Worm (Caenorhabditis elegans) whole organism, young adult: ENCODE results near the gene F16G10.10.

Experiments
- B0019.2 ChIP-seq: fragments of 200-800 bp; sonication (Bioruptor generic); conservative IDR thresholded peaks from 2 replicates; pipeline ENCODE4 v1.3.6; 2022; ENCODE audit warnings: missing genetic modification reagents, missing genetic modification characterization, missing compliant biosample characterization
- D2030.7 ChIP-seq: fragments of 200-800 bp; sonication (Bioruptor generic); IDR thresholded peaks from 2 replicates; pipeline ENCODE4 v1.3.6; 2022; ENCODE audit warnings: missing genetic modification reagents, missing genetic modification characterization, missing compliant biosample characterization
- F39B2.1 ChIP-seq: fragments of 200-800 bp; sonication (Bioruptor generic); IDR thresholded peaks from 2 replicates; pipeline ENCODE4 v1.3.6; 2022; ENCODE audit warnings: missing genetic modification reagents, missing genetic modification characterization, missing compliant biosample characterization
- F57A8.1 ChIP-seq: fragments of 200-800 bp; sonication (Bioruptor generic); optimal IDR thresholded peaks from 2 replicates; lab custom pipeline; 2018; ENCODE audit warnings: mild to moderate bottlenecking, missing genetic modification characterization, moderate library complexity, missing compliant biosample characterization
- F57C9.4 ChIP-seq: sonication (generic microtip); optimal IDR thresholded peaks from 2 replicates; lab custom pipeline; 2017; ENCODE audit warnings: mild to moderate bottlenecking, missing genetic modification characterization, missing compliant biosample characterization
- K11D2.4 ChIP-seq: fragments of 200-800 bp; sonication (Bioruptor generic); IDR thresholded peaks from 2 replicates; pipeline ENCODE4 v1.3.6; 2022; ENCODE audit warnings: missing genetic modification reagents, missing genetic modification characterization, missing compliant biosample characterization
- T07F8.4 ChIP-seq: sonication (generic microtip); optimal IDR thresholded peaks from 2 replicates; lab custom pipeline; 2016; ENCODE audit warnings: mild to moderate bottlenecking, missing genetic modification characterization, moderate library complexity, missing compliant biosample characterization
- Y67H2A.10 ChIP-seq: fragments of 200-800 bp; sonication (Bioruptor generic); conservative IDR thresholded peaks from 2 replicates; pipeline ENCODE4 v1.3.6; 2022; ENCODE audit warnings: missing genetic modification reagents, missing genetic modification characterization, missing compliant biosample characterization
- Y95B8A.8 ChIP-seq: fragments of 200-800 bp; sonication (Bioruptor generic); IDR thresholded peaks from 2 replicates; pipeline ENCODE4 v1.3.6; 2022; ENCODE audit warnings: missing genetic modification reagents, missing genetic modification characterization, missing compliant biosample characterization
- ama-1 ChIP-seq, 3 experiments: fragments of 150-350 bp in 1 of 3; sonication (generic microtip) in 2 of 3; optimal IDR thresholded peaks; 2 replicates each; lab custom pipeline; 2014 to 2018; ENCODE audit warnings: missing biosample characterization in 2 of 3, missing genetic modification characterization in 2 of 3, missing genetic modification reagents in 2 of 3
- attf-5 ChIP-seq: fragments of 200-800 bp; sonication (Bioruptor generic); optimal IDR thresholded peaks from 2 replicates; lab custom pipeline; 2018; ENCODE audit warnings: mild to moderate bottlenecking, missing genetic modification characterization, missing compliant biosample characterization
- ceh-40 ChIP-seq: fragments of 200-800 bp; sonication (Bioruptor generic); IDR thresholded peaks from 2 replicates; pipeline ENCODE4 v1.3.6; 2022; ENCODE audit warnings: missing genetic modification characterization, missing compliant biosample characterization
- ceh-58 ChIP-seq: fragments of 200-800 bp; sonication (Bioruptor generic); IDR thresholded peaks from 2 replicates; pipeline ENCODE4 v1.3.6; 2022; ENCODE audit warnings: missing genetic modification characterization, missing compliant biosample characterization
- ceh-79 ChIP-seq: sonication (generic microtip); optimal IDR thresholded peaks from 2 replicates; lab custom pipeline; 2017; ENCODE audit warnings: mild to moderate bottlenecking, missing genetic modification characterization, missing compliant biosample characterization
- ceh-91 ChIP-seq: fragments of 200-800 bp; sonication (Bioruptor generic); IDR thresholded peaks from 2 replicates; pipeline ENCODE4 v1.3.6; 2022; ENCODE audit warnings: missing genetic modification reagents, missing genetic modification characterization, missing compliant biosample characterization
- chd-7 ChIP-seq: sonication (generic microtip); optimal IDR thresholded peaks from 2 replicates; lab custom pipeline; 2016; ENCODE audit warnings: mild to moderate bottlenecking, missing genetic modification characterization, moderate library complexity, missing compliant biosample characterization
- dpl-1 ChIP-seq: fragments of 150-350 bp; optimal IDR thresholded peaks from 2 replicates; lab custom pipeline; 2014; ENCODE audit warnings: missing biosample characterization, missing genetic modification reagents, missing genetic modification characterization
- efl-1 ChIP-seq: fragments of 150-350 bp; optimal IDR thresholded peaks from 2 replicates; lab custom pipeline; 2014; ENCODE audit warnings: missing biosample characterization, missing genetic modification reagents, missing genetic modification characterization
- egl-18 ChIP-seq: fragments of 200-800 bp; sonication (Bioruptor generic); IDR thresholded peaks from 2 replicates; pipeline ENCODE4 v1.3.6; 2022; ENCODE audit warnings: missing genetic modification reagents, missing genetic modification characterization, missing compliant biosample characterization
- ekl-4 ChIP-seq: fragments of 200-800 bp; sonication (Bioruptor generic); IDR thresholded peaks from 2 replicates; pipeline ENCODE4 v1.3.6; 2022; ENCODE audit warnings: missing genetic modification reagents, missing genetic modification characterization, missing compliant biosample characterization
- fkh-3 ChIP-seq: sonication (generic microtip); optimal IDR thresholded peaks from 2 replicates; lab custom pipeline; 2016; ENCODE audit warnings: mild to moderate bottlenecking, missing genetic modification characterization, missing compliant biosample characterization
- gei-17 ChIP-seq: fragments of 200-800 bp; sonication (Bioruptor generic); optimal IDR thresholded peaks from 2 replicates; lab custom pipeline; 2018; ENCODE audit warnings: mild to moderate bottlenecking, missing genetic modification characterization, missing compliant biosample characterization
- hlh-26 ChIP-seq: fragments of 200-800 bp; sonication (Bioruptor generic); conservative IDR thresholded peaks from 2 replicates; pipeline ENCODE4 v1.3.6; 2022; ENCODE audit warnings: missing genetic modification reagents, missing genetic modification characterization, missing compliant biosample characterization
- hmg-1.2 ChIP-seq: fragments of 200-800 bp; sonication (Bioruptor generic); IDR thresholded peaks from 2 replicates; pipeline ENCODE4 v1.3.6; 2022; ENCODE audit warnings: missing genetic modification reagents, missing genetic modification characterization, missing compliant biosample characterization
- let-526 ChIP-seq: fragments of 200-800 bp; sonication (Bioruptor generic); IDR thresholded peaks from 2 replicates; pipeline ENCODE4 v1.3.6; 2022; ENCODE audit warnings: missing genetic modification reagents, missing genetic modification characterization, missing compliant biosample characterization
- let-607 ChIP-seq, 2 experiments: fragments of 200-800 bp in 1 of 2; sonication (Bioruptor generic) in 1 of 2; sonication (generic microtip) in 1 of 2; optimal IDR thresholded peaks; 2 replicates each; lab custom pipeline; 2016 to 2018; ENCODE audit warnings: mild to moderate bottlenecking in 2 of 2, missing compliant biosample characterization in 2 of 2, missing genetic modification characterization in 2 of 2, moderate library complexity in 2 of 2, missing genotype in 1 of 2
- lin-26 ChIP-seq: fragments of 200-800 bp; sonication (Bioruptor generic); IDR thresholded peaks from 2 replicates; pipeline ENCODE4 v1.3.6; 2022; ENCODE audit warnings: missing genetic modification reagents, missing genetic modification characterization, missing compliant biosample characterization
- lin-35 ChIP-seq, 3 experiments: fragments of 150-350 bp in 2 of 3; sonication (generic microtip) in 1 of 3; optimal IDR thresholded peaks; 2 replicates each; lab custom pipeline; 2014 to 2018; ENCODE audit warnings: missing biosample characterization in 3 of 3, missing genetic modification characterization in 3 of 3, missing genetic modification reagents in 3 of 3
- lin-40 ChIP-seq: sonication (generic microtip); optimal IDR thresholded peaks from 2 replicates; lab custom pipeline; 2016; ENCODE audit warnings: missing genetic modification characterization, mild to moderate bottlenecking, missing compliant biosample characterization, missing genotype, missing genetic modification reagents
- lir-1 ChIP-seq: fragments of 200-800 bp; sonication (Bioruptor generic); conservative IDR thresholded peaks from 2 replicates; pipeline ENCODE4 v1.3.6; 2022; ENCODE audit warnings: missing genetic modification reagents, missing genetic modification characterization, missing compliant biosample characterization
- mes-4 ChIP-seq: sonication (generic microtip); optimal IDR thresholded peaks from 2 replicates; lab custom pipeline; 2016; ENCODE audit warnings: missing genotype, missing genetic modification characterization, missing compliant biosample characterization
- nhr-179 ChIP-seq: sonication (generic microtip); optimal IDR thresholded peaks from 2 replicates; lab custom pipeline; 2016; ENCODE audit warnings: mild to moderate bottlenecking, missing genetic modification characterization, missing compliant biosample characterization
- nhr-90 ChIP-seq: sonication (generic microtip); optimal IDR thresholded peaks from 2 replicates; lab custom pipeline; 2016; ENCODE audit warnings: missing genotype, mild to moderate bottlenecking, missing genetic modification characterization, missing compliant biosample characterization
- pbrm-1 ChIP-seq: fragments of 200-800 bp; sonication (Bioruptor generic); IDR thresholded peaks from 2 replicates; pipeline ENCODE4 v1.3.6; 2022; ENCODE audit warnings: missing genetic modification reagents, missing genetic modification characterization, missing compliant biosample characterization
- rcor-1 ChIP-seq: fragments of 200-800 bp; sonication (Bioruptor generic); IDR thresholded peaks from 2 replicates; pipeline ENCODE4 v1.3.6; 2022; ENCODE audit warnings: missing genetic modification reagents, missing genetic modification characterization, missing compliant biosample characterization
- sdz-38 ChIP-seq: sonication (generic microtip); optimal IDR thresholded peaks from 2 replicates; lab custom pipeline; 2016; ENCODE audit warnings: missing genotype, missing genetic modification characterization, missing compliant biosample characterization
- sea-2 ChIP-seq: fragments of 200-800 bp; sonication (Bioruptor generic); IDR thresholded peaks from 2 replicates; pipeline ENCODE4 v1.3.6; 2022; ENCODE audit warnings: missing genetic modification characterization, missing compliant biosample characterization
- snpc-4 ChIP-seq, 5 experiments: fragments of 150-350 bp in 1 of 5; sonication (generic microtip) in 4 of 5; optimal IDR thresholded peaks; 2 replicates each; lab custom pipeline; 2014 to 2018; ENCODE audit warnings: missing genetic modification characterization in 5 of 5, missing biosample characterization in 3 of 5, antibody characterized with exemption in 2 of 5, mild to moderate bottlenecking in 2 of 5, missing compliant biosample characterization in 2 of 5, missing genotype in 2 of 5, moderate library complexity in 2 of 5, missing genetic modification reagents in 1 of 5
- tbp1 ChIP-seq: fragments of 200-800 bp; sonication (Bioruptor generic); optimal IDR thresholded peaks from 2 replicates; lab custom pipeline; 2018; ENCODE audit warnings: mild to moderate bottlenecking, missing genetic modification characterization, missing compliant biosample characterization
- unc-62 ChIP-seq: fragments of 150-350 bp; optimal IDR thresholded peaks from 2 replicates; lab custom pipeline; 2014; ENCODE audit warnings: missing biosample characterization, missing genetic modification reagents, missing genetic modification characterization
- zim-3 ChIP-seq: sonication (generic microtip); optimal IDR thresholded peaks from 2 replicates; lab custom pipeline; 2017; ENCODE audit warnings: mild to moderate bottlenecking, missing genetic modification characterization, moderate library complexity, missing compliant biosample characterization
- ztf-22 ChIP-seq: fragments of 200-800 bp; sonication (Bioruptor generic); optimal IDR thresholded peaks from 2 replicates; lab custom pipeline; 2018; ENCODE audit warnings: mild to moderate bottlenecking, missing genetic modification characterization, moderate library complexity, missing compliant biosample characterization
- ztf-26 ChIP-seq: sonication (generic microtip); optimal IDR thresholded peaks from 2 replicates; lab custom pipeline; 2017; ENCODE audit warnings: missing genetic modification characterization, missing compliant biosample characterization
- ztf-28 ChIP-seq: fragments of 200-800 bp; sonication (Bioruptor generic); IDR thresholded peaks from 2 replicates; pipeline ENCODE4 v1.3.6; 2022; ENCODE audit warnings: missing genetic modification reagents, missing genetic modification characterization, missing compliant biosample characterization
- ztf-6 ChIP-seq: fragments of 200-800 bp; sonication (Bioruptor generic); IDR thresholded peaks from 2 replicates; pipeline ENCODE4 v1.3.6; 2022; ENCODE audit warnings: missing genetic modification reagents, missing genetic modification characterization, missing compliant biosample characterization

The F16G10.10 gene

DNA sequence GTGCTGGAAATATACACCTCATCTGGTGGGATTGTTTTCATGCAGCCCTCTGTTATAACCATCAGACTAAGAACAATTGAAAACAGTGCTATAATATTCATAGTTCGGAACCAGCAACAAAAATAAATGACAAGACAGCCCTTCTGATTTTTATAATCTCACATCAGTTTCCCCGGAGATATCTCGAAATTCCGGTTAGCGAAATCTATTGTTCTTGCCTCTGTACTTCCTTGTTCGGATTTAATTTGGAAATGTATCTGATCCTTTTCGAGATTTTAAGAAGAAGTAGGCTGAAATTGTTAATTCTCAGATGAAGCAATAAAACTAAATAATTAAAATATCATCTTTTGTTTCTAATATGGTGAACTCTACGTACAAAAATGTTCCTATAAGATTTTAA is 27.1 kb downstream of the F16G10.10 start, which contains the start of gene F43C11.11:
Gene F43C11.11 (minus strand): TSS at position 101 of the 400 bp plus-strand sequence.
- TF ChIP-seq lin-26 (no peak), nhr-179 (tag; lab: Kevin White, UChicago) (no peak), rcor-1 (GFP tag; lab: Robert Waterston, UW) (no peak), lin-40 (no peak), F57C9.4 (tag; lab: Kevin White, UChicago) (no peak), chd-7 (tag; lab: Kevin White, UChicago) (no peak), gei-17 (GFP tag; lab: Kevin White, UChicago) (no peak), let-526 (GFP tag; lab: Robert Waterston, UW) (no peak), ama-1 (optimal IDR thresholded peaks at IDR 0.05; lab: Kevin White, UChicago) (no peak), ama-1 (GFP tag; optimal IDR thresholded peaks at IDR 0.05; lab: Kevin White, UChicago) (no peak), ceh-40 (GFP tag; lab: Robert Waterston, UW) (no peak), ceh-58 (GFP tag; lab: Robert Waterston, UW) (no peak), lir-1 (GFP tag; lab: Robert Waterston, UW) (no peak), ztf-28 (GFP tag; lab: Robert Waterston, UW) (no peak)

DNA sequence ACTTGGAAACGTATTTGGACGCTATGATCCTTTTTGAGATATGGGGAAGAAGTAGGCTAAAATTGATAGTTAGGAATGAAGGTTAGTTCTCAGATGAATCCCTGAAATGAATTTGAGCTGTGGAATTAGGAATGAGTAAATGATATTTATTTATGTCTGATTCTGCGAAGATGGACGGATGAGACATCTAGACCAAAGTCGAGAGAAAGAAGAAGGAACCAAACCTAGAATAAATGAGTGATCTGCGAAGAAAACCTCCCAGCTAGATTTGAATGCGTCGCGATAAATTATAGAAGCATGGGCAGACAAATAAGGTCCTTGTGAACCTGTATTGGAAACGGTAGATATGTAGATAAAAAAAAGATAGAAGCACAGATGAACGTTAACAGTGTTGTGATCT is 30.8 kb downstream of the F16G10.10 start, which contains the start of gene F43C11.16:
Gene F43C11.16 (minus strand): TSS at position 101 of the 400 bp plus-strand sequence.
- TF ChIP-seq unc-62 (GFP tag; lab: Kevin White, UChicago): no peak
- TF ChIP-seq nhr-90 (tag; lab: Kevin White, UChicago): no peak
- TF ChIP-seq zim-3 (tag; lab: Kevin White, UChicago): no peak
- TF ChIP-seq lin-35 (GFP tag; optimal IDR thresholded peaks at IDR 0.05; lab: Kevin White, UChicago): no peak
- no peak for TF ChIP-seq B0019.2
- TF ChIP-seq, all 124 proteins: peak for 0

DNA sequence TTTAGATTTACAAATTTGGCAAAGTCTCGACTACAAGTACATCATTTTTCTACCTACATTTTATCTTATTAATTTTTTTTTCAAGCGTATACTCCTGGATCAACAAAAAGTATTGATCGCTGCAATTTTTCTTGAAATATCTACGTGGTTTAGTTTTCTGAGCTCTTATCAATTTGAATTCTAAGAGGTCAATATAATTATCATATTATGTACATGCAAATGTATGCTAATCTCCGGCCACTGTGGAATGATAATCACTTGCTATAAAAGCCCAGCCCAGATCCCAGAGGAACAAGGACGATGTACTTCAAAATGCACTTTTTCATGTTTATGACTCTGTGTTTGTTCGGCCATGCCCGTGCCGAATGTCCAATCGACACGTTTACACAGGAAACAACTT is 34.0 kb downstream of the F16G10.10 start, which contains the start of gene F43C11.1:
Gene F43C11.1 (plus strand): TSS at position 301 of the 400 bp plus-strand sequence.
- TF ChIP-seq dpl-1 (GFP tag; lab: Kevin White, UChicago) (no peak), sdz-38 (no peak), F39B2.1 (GFP tag; lab: Robert Waterston, UW) (no peak), sea-2 (GFP tag; lab: Robert Waterston, UW) (no peak), K11D2.4 (GFP tag; lab: Robert Waterston, UW) (no peak), gei-17 (GFP tag; lab: Kevin White, UChicago) (no peak), attf-5 (no peak), ceh-79 (tag; lab: Kevin White, UChicago) (no peak), let-607 (tag; optimal IDR thresholded peaks at IDR 0.05; lab: Kevin White, UChicago) (no peak), tbp1 (GFP tag; lab: Kevin White, UChicago) (no peak), ekl-4 (GFP tag; lab: Robert Waterston, UW) (no peak), T07F8.4 (tag; lab: Kevin White, UChicago) (no peak), ztf-22 (GFP tag; lab: Kevin White, UChicago) (no peak), fkh-3 (no peak), ztf-6 (GFP tag; lab: Robert Waterston, UW) (no peak), lin-26 (no peak), D2030.7 (no peak), egl-18 (GFP tag; lab: Robert Waterston, UW) (no peak)

DNA sequence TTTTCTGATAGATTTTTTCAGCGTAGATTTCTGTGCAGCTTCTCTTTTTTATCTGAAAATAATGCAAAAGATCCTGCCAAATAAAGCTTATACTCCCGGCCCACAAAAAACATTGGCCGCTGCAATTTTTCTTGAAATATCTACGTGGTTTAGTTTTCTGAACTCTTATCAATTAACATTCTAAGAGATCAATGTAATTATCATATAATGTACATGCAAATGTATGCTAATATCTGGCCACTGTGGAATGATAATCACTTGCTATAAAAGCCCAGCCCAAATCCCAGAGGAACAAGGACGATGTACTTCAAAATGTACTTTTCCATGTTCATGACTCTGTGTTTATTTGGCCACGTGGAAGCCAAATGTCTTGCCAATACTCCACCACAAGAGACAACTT is 36.3 kb downstream of the F16G10.10 start, which contains the start of gene F43C11.2:
Gene F43C11.2 (plus strand): TSS at position 301 of the 400 bp plus-strand sequence.
- TF ChIP-seq K11D2.4 (GFP tag; lab: Robert Waterston, UW) (no peak), Y67H2A.10 (GFP tag; lab: Robert Waterston, UW) (no peak), ceh-91 (no peak), mes-4 (tag; lab: Kevin White, UChicago) (no peak), lir-1 (GFP tag; lab: Robert Waterston, UW) (no peak), hmg-1.2 (no peak), Y95B8A.8 (GFP tag; lab: Robert Waterston, UW) (no peak), ztf-26 (no peak), snpc-4 (GFP tag; optimal IDR thresholded peaks at IDR 0.05; lab: Kevin White, UChicago) (no peak), snpc-4 (tag; optimal IDR thresholded peaks at IDR 0.05; lab: Kevin White, UChicago) (no peak), F57A8.1 (no peak), pbrm-1 (GFP tag; lab: Robert Waterston, UW) (no peak), efl-1 (GFP tag; lab: Kevin White, UChicago) (no peak), hlh-26 (GFP tag; lab: Robert Waterston, UW) (no peak)
